Fruit fly (Drosophila melanogaster): Measurements from ENCODE around the gene nac.

Gene nac

DNA sequence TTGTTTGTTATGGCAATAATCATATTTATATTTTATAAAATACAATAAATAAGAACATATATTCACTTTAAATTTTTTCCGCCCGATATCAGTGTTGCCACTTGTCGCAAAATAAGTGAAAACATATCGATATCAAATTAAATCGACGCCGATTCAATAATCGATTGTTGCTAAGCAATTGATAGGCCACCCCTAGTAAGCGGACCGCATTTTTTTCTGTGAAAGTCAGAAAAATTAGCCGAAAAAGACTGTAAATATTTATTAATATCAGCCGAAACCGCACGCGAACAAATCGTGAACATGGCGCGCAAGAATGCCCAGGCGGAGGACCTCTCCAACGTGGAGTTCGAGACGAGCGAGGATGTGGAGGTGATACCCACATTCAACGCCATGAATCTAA, 9.2 kb upstream of the nac start, which contains the start of gene CG7483 (continued):
- no peak for TF ChIP-seq Hr78 (GFP tag; optimal IDR thresholded peaks at IDR 0.05)
- TF ChIP-seq ftz-f1 (GFP tag; optimal IDR thresholded peaks at IDR 0.05), result no peak
- peak; percentile 89 for TF ChIP-seq Dll (GFP tag; IDR thresholded peaks at IDR 0.05; ENCODE audit: partially characterized antibody)
- no peak for TF ChIP-seq D (optimal IDR thresholded peaks at IDR 0.05)
- no peak for TF ChIP-seq D (GFP tag; optimal IDR thresholded peaks at IDR 0.05)
- peak; percentile 79 for TF ChIP-seq nerfin-2 (GFP tag; IDR thresholded peaks at IDR 0.05; ENCODE audit: partially characterized antibody)
- TF ChIP-seq run (tag; optimal IDR thresholded peaks at IDR 0.05), result no peak
- TF ChIP-seq CG42726 (GFP tag; IDR thresholded peaks at IDR 0.05; ENCODE audit: partially characterized antibody), result 0 out of 2 replicates have a peak, but pooled peaks have one; percentile 39
- TF ChIP-seq nmo (GFP tag; optimal IDR thresholded peaks at IDR 0.05), result peak; percentile 22
- TF ChIP-seq HLH3B (GFP tag; IDR thresholded peaks at IDR 0.05), result no peak
- no peak for TF ChIP-seq Gsc (GFP tag; IDR thresholded peaks at IDR 0.05)
- TF ChIP-seq Lpt (GFP tag; optimal IDR thresholded peaks at IDR 0.05), result no peak
- peak; percentile 81 for TF ChIP-seq Scr (GFP tag; IDR thresholded peaks at IDR 0.05; ENCODE audit: partially characterized antibody)
- TF ChIP-seq CG2678 (tag; optimal IDR thresholded peaks at IDR 0.05), result no peak
- no peak for TF ChIP-seq CG10462 (GFP tag; optimal IDR thresholded peaks at IDR 0.05)
- TF ChIP-seq crc (GFP tag; optimal IDR thresholded peaks at IDR 0.05), result no peak
- peak in 1 of 2 experiments; percentile 18 for TF ChIP-seq tll (GFP tag; optimal IDR thresholded peaks at IDR 0.05)
- TF ChIP-seq CG34224 (GFP tag; IDR thresholded peaks at IDR 0.05; ENCODE audit: partially characterized antibody), result peak; percentile 94
- no peak for TF ChIP-seq CG7745 (tag; optimal IDR thresholded peaks at IDR 0.05)
- TF ChIP-seq zen2 (GFP tag; IDR thresholded peaks at IDR 0.05; ENCODE audit: partially characterized antibody), result peak; percentile 75; the same call in 2 of the 3 replicates
- TF ChIP-seq org-1 (GFP tag; optimal IDR thresholded peaks at IDR 0.05), result no peak
- peak; percentile 15 for TF ChIP-seq CG3995 (GFP tag; optimal IDR thresholded peaks at IDR 0.05)
- TF ChIP-seq CG3407 (GFP tag; optimal IDR thresholded peaks at IDR 0.05), result no peak
- no peak for TF ChIP-seq tup (GFP tag; optimal IDR thresholded peaks at IDR 0.05)
- peak; percentile 76 for TF ChIP-seq pzg (GFP tag; optimal IDR thresholded peaks at IDR 0.05)
- no peak for TF ChIP-seq NC2β (GFP tag; optimal IDR thresholded peaks at IDR 0.05)
- no peak for TF ChIP-seq Adf1 (GFP tag; IDR thresholded peaks at IDR 0.05)
- peak; percentile 98 for TF ChIP-seq E2f2 (GFP tag; IDR thresholded peaks at IDR 0.05)
- TF ChIP-seq dpn (GFP tag; optimal IDR thresholded peaks at IDR 0.05), result no peak
- no peak for TF ChIP-seq luna (GFP tag; optimal IDR thresholded peaks at IDR 0.05)
- no peak for TF ChIP-seq nerfin-1 (tag; optimal IDR thresholded peaks at IDR 0.05)
- TF ChIP-seq otp (GFP tag; IDR thresholded peaks at IDR 0.05), result no peak
- TF ChIP-seq Mad (GFP tag; optimal IDR thresholded peaks at IDR 0.05), result no peak
- TF ChIP-seq pnt (GFP tag; optimal IDR thresholded peaks at IDR 0.05), result no peak
- TF ChIP-seq unc-4 (GFP tag; IDR thresholded peaks at IDR 0.05; ENCODE audit: partially characterized antibody), result peak; percentile 88
- TF ChIP-seq Atf6 (GFP tag; IDR thresholded peaks at IDR 0.05), result no peak
- TF ChIP-seq klu (GFP tag; IDR thresholded peaks at IDR 0.05), result no peak
- peak; percentile 21 for TF ChIP-seq Lhr (GFP tag; optimal IDR thresholded peaks at IDR 0.05)
- no peak for TF ChIP-seq CG10147 (GFP tag; optimal IDR thresholded peaks at IDR 0.05)
- no peak for TF ChIP-seq Tbp (GFP tag; optimal IDR thresholded peaks at IDR 0.05)
- TF ChIP-seq Doc3 (GFP tag; IDR thresholded peaks at IDR 0.05; ENCODE audit: partially characterized antibody), result peak; percentile 77
- TF ChIP-seq CG16813 (GFP tag; IDR thresholded peaks at IDR 0.05; ENCODE audit: partially characterized antibody), result peak; percentile 79
- TF ChIP-seq CG15514 (GFP tag; optimal IDR thresholded peaks at IDR 0.05), result peak; percentile 39
- TF ChIP-seq trem (tag; optimal IDR thresholded peaks at IDR 0.05), result peak; percentile 58
- no peak for TF ChIP-seq CG2889 (GFP tag; IDR thresholded peaks at IDR 0.05)
- TF ChIP-seq cg (GFP tag; optimal IDR thresholded peaks at IDR 0.05), result no peak
- TF ChIP-seq CG5953 (GFP tag; IDR thresholded peaks at IDR 0.05), result no peak
- TF ChIP-seq Fer2 (tag; optimal IDR thresholded peaks at IDR 0.05), result no peak
- no peak for TF ChIP-seq nau (GFP tag; optimal IDR thresholded peaks at IDR 0.05)
- TF ChIP-seq BtbVII (GFP tag; optimal IDR thresholded peaks at IDR 0.05), result no peak

All from whole organism, embryonic.